Worm (Caenorhabditis elegans): ENCODE results near the gene clp-6.

- no peak for TF ChIP-seq dpl-1 (GFP tag; optimal IDR thresholded peaks at IDR 0.05)
- no peak for TF ChIP-seq unc-130 (GFP tag; optimal IDR thresholded peaks at IDR 0.05)
- TF ChIP-seq hlh-26 (GFP tag; conservative IDR thresholded peaks at IDR 0.05) = no peak
- TF ChIP-seq him-1 (tag; optimal IDR thresholded peaks at IDR 0.05) = no peak
Observed at ce11 chrIV:1443997-1444678, 9.3 kb upstream of the clp-6 start.
